Worm (Caenorhabditis elegans) whole organism, early embryonic: Measurements from ENCODE around the gene srsx-34.

Source experiments
- B0310.2 ChIP-seq: sonication (generic microtip); optimal IDR thresholded peaks from 2 replicates; lab custom pipeline; 2016; ENCODE audit warnings: mild to moderate bottlenecking, missing genetic modification characterization, missing compliant biosample characterization
- F13C5.2 ChIP-seq: sonication (generic microtip); optimal IDR thresholded peaks from 2 replicates; lab custom pipeline; 2017; ENCODE audit warnings: mild to moderate bottlenecking, missing genetic modification characterization, inconsistent platforms, missing compliant biosample characterization
- aly-1 ChIP-seq: sonication (generic microtip); optimal IDR thresholded peaks from 2 replicates; lab custom pipeline; 2016; ENCODE audit warnings: missing genetic modification characterization, missing compliant biosample characterization
- ama-1 ChIP-seq: fragments of 150-350 bp; optimal IDR thresholded peaks from 2 replicates; lab custom pipeline; 2014
- ceh-13 ChIP-seq: fragments of 200-800 bp; sonication (Bioruptor generic); optimal IDR thresholded peaks from 2 replicates; lab custom pipeline; 2018; ENCODE audit warnings: mild to moderate bottlenecking, missing genetic modification characterization, missing compliant biosample characterization
- ceh-36 ChIP-seq: sonication (generic microtip); optimal IDR thresholded peaks from 2 replicates; lab custom pipeline; 2016; ENCODE audit warnings: missing genetic modification characterization, inconsistent platforms, missing compliant biosample characterization
- ets-7 ChIP-seq: sonication (generic microtip); optimal IDR thresholded peaks from 2 replicates; lab custom pipeline; 2016; ENCODE audit warnings: missing genotype, missing genetic modification characterization, missing compliant biosample characterization
- flt-1 ChIP-seq: fragments of 200-800 bp; sonication (Bioruptor generic); IDR thresholded peaks from 2 replicates; pipeline ENCODE4 v1.3.6; 2022; ENCODE audit warnings: missing genetic modification characterization, missing compliant biosample characterization
- hmbx-1 ChIP-seq: sonication (generic microtip); optimal IDR thresholded peaks from 2 replicates; lab custom pipeline; 2016; ENCODE audit warnings: mild to moderate bottlenecking, missing genetic modification characterization, missing compliant biosample characterization
- hmg-4 ChIP-seq: fragments of 200-800 bp; sonication (Bioruptor generic); optimal IDR thresholded peaks from 2 replicates; lab custom pipeline; 2018; ENCODE audit warnings: mild to moderate bottlenecking, missing genetic modification characterization, missing compliant biosample characterization
- hnd-1 ChIP-seq: sonication (generic microtip); optimal IDR thresholded peaks from 2 replicates; lab custom pipeline; 2016; ENCODE audit warnings: missing genetic modification characterization, missing compliant biosample characterization
- pes-1 ChIP-seq: fragments of 200-800 bp; sonication (Bioruptor generic); IDR thresholded peaks from 2 replicates; pipeline ENCODE4 v1.3.6; 2022; ENCODE audit warnings: missing genetic modification reagents, missing genetic modification characterization, missing compliant biosample characterization
- scrt-1 ChIP-seq: fragments of 200-800 bp; sonication (Bioruptor generic); IDR thresholded peaks from 2 replicates; pipeline ENCODE4 v1.3.6; 2022; ENCODE audit warnings: missing genetic modification characterization, missing compliant biosample characterization
- sea-1 ChIP-seq: fragments of 200-800 bp; sonication (Bioruptor generic); conservative IDR thresholded peaks from 2 replicates; pipeline ENCODE4 v1.3.6; 2022; ENCODE audit warnings: missing genetic modification characterization, missing compliant biosample characterization
- tbx-11 ChIP-seq: fragments of 200-800 bp; sonication (Bioruptor generic); IDR thresholded peaks from 2 replicates; pipeline ENCODE4 v1.3.6; 2022; ENCODE audit warnings: missing genetic modification characterization, missing compliant biosample characterization
- tbx-37 ChIP-seq: fragments of 200-800 bp; sonication (Bioruptor generic); conservative IDR thresholded peaks from 2 replicates; pipeline ENCODE4 v1.3.6; 2022; ENCODE audit warnings: missing genetic modification reagents, missing genetic modification characterization, missing compliant biosample characterization
- tra-4 ChIP-seq: sonication (generic microtip); optimal IDR thresholded peaks from 2 replicates; lab custom pipeline; 2017; ENCODE audit warnings: missing genetic modification characterization, missing compliant biosample characterization

The srsx-34 gene

DNA sequence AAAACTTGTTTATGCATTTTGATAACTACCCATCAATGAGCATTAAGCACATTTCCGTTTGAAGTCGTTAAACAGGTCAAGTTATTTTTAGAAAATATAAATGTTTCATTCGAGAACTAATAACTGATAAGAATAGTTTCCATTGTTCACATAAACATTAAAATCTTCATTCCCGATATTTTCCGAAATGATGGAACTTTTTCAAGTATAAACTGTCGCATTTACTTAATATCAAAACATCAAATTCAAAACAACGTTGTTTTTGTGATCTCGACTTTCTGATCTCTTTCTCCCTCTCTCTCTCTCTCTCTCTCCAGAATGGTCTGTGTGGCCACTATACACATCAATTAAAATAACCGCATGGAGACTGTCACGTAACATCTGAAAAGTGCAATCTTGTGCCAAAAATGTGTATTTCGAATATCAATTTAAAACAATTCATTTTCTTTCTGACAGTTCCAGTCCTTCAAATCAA, 38.6 kb downstream of the srsx-34 start:
- TF ChIP-seq sea-1 (GFP tag; lab: Robert Waterston, UW) (no peak), tbx-37 (GFP tag; lab: Robert Waterston, UW) (no peak), ama-1 (no peak), ceh-13 (no peak), aly-1 (tag; lab: Kevin White, UChicago) (no peak), tra-4 (no peak), ceh-36 (no peak), scrt-1 (GFP tag; lab: Robert Waterston, UW) (no peak), hmbx-1 (tag; lab: Kevin White, UChicago) (no peak), F13C5.2 (tag; lab: Kevin White, UChicago) (no peak), ets-7 (tag; lab: Kevin White, UChicago) (no peak), pes-1 (GFP tag; lab: Robert Waterston, UW) (no peak), hmg-4 (GFP tag; lab: Kevin White, UChicago) (no peak), hnd-1 (tag; lab: Kevin White, UChicago) (no peak), flt-1 (GFP tag; lab: Robert Waterston, UW) (no peak), tbx-11 (GFP tag; lab: Robert Waterston, UW) (no peak), B0310.2 (tag; lab: Kevin White, UChicago) (no peak)

DNA sequence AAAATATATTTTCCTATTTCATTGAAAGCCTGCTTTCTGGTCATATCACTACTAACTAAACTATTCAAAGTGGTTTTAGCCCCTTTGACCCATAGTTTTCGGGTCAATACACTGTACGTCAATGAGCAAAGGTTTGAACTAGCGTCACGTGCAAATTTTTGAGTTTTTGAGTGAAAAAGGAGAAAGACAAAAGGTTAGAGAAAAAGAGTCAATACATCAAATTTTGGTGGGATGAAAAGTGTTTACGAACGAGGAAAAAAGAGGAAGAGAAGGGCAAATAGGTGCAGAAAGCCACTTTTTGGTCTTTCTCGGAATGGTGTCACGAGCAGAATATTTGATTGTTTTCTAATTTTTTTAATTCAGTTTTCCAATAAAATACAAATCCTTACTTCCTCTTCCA, 40.0 kb downstream of the srsx-34 start:
- TF ChIP-seq aly-1 (tag; lab: Kevin White, UChicago) (no peak), hmbx-1 (tag; lab: Kevin White, UChicago) (no peak), hmg-4 (GFP tag; lab: Kevin White, UChicago) (no peak), ceh-36 (no peak), scrt-1 (GFP tag; lab: Robert Waterston, UW) (no peak), tbx-37 (GFP tag; lab: Robert Waterston, UW) (no peak), pes-1 (GFP tag; lab: Robert Waterston, UW) (no peak), flt-1 (GFP tag; lab: Robert Waterston, UW) (no peak), hnd-1 (tag; lab: Kevin White, UChicago) (no peak), F13C5.2 (tag; lab: Kevin White, UChicago) (no peak), sea-1 (GFP tag; lab: Robert Waterston, UW) (no peak)

DNA sequence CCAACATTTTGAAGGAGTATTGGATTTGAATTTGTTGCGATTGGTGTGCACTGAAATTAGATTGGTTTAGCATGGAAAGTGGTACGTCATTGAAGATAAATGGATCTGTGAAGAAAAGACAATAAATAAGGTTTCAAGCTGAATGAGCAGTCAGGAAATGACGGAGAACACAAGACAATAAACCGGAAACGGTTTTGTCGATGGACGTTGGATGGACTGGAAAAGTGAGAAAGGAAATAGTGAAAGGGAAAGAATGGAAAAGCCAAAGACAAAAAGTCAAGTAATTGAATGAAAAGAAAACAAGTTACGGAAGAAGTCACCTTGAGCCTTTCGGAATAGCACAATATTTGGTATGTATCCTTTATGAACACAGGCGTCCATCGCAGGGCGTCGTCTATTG, 40.5 kb downstream of the srsx-34 start, which contains the start of gene T27E4.7:
T27E4.7 (minus strand) TSS at position 50 of the 400 bp plus-strand sequence.
- TF ChIP-seq hnd-1 (tag; lab: Kevin White, UChicago), result no peak
- TF ChIP-seq B0310.2 (tag; lab: Kevin White, UChicago), result no peak
- TF ChIP-seq hmbx-1 (tag; lab: Kevin White, UChicago), result no peak
- TF ChIP-seq scrt-1 (GFP tag; lab: Robert Waterston, UW), result no peak
- TF ChIP-seq hmg-4 (GFP tag; lab: Kevin White, UChicago), result no peak
- TF ChIP-seq ceh-13, result no peak
- no peak for TF ChIP-seq tra-4
- no peak for TF ChIP-seq ceh-36
- TF ChIP-seq tbx-11 (GFP tag; lab: Robert Waterston, UW), result no peak
- TF ChIP-seq tbx-37 (GFP tag; lab: Robert Waterston, UW), result no peak
- TF ChIP-seq F13C5.2 (tag; lab: Kevin White, UChicago), result no peak
- no peak for TF ChIP-seq sea-1 (GFP tag; lab: Robert Waterston, UW)
- no peak for TF ChIP-seq flt-1 (GFP tag; lab: Robert Waterston, UW)
- no peak for TF ChIP-seq ets-7 (tag; lab: Kevin White, UChicago)
- TF ChIP-seq aly-1 (tag; lab: Kevin White, UChicago), result no peak
- no peak for TF ChIP-seq ama-1
- TF ChIP-seq pes-1 (GFP tag; lab: Robert Waterston, UW), result no peak

DNA sequence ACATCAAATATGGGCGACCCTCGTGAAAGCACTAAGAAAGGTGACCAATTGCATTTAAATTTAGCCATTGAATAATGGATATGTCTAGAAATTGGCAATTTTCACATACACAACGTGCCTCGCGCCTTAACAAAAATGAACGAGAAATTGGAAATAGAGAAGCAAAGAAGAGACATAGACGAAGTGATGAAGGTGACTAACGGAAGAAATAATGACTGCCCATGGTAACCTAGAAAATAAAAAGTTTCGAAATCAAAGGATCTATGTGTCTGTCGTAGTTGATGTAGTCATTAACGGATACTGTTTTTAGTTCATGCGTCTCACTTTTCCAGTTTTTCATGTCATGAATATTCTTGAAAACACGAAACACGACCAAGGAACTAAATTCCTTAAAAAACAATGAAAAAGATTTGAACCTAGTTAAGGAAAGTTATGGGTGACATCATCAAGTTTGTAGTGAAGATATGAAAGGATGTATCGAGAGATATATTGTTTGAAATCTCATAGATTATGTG, 42.3 kb downstream of the srsx-34 start:
- TF ChIP-seq hnd-1 (tag; lab: Kevin White, UChicago) (no peak), scrt-1 (GFP tag; lab: Robert Waterston, UW) (no peak), tra-4 (no peak), pes-1 (GFP tag; lab: Robert Waterston, UW) (no peak), F13C5.2 (tag; lab: Kevin White, UChicago) (no peak), sea-1 (GFP tag; lab: Robert Waterston, UW) (no peak), tbx-11 (GFP tag; lab: Robert Waterston, UW) (no peak), tbx-37 (GFP tag; lab: Robert Waterston, UW) (no peak)

DNA sequence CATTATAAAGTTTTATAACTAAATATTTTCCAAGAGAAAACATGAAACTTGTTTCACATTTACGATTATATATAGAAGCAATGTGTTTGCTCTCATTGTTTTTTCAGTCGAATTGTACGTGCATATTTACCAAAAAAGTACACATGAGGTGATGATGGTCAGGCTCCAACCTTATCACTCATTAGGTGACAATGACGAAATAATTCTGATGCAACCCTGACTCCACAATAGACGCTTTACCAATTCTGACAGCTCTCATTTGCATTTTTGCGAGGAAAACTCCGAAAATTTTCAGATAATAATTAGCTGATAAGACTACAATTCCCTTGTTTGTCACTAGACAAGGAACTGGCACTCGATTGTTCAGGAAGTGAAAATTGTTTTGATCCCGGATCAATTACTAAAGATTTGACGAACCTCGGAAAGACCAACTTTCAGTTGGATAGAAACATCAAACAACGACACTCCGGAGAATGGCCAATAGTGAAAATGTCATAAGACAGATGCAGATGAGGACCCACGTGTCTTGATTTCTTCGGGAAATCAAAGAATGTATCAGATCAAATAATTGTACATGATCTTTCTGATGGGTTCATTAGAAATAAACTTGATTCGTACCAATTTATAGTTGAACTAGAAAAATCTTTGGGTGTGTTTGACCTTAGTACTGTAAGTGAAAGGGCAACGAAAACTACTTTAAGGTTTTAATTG, 43.2 kb downstream of the srsx-34 start:
- no peak for TF ChIP-seq aly-1 (tag; lab: Kevin White, UChicago)
- no peak for TF ChIP-seq pes-1 (GFP tag; lab: Robert Waterston, UW)
- TF ChIP-seq flt-1 (GFP tag; lab: Robert Waterston, UW), result no peak
- no peak for TF ChIP-seq B0310.2 (tag; lab: Kevin White, UChicago)
- TF ChIP-seq hnd-1 (tag; lab: Kevin White, UChicago), result no peak
- TF ChIP-seq ama-1, result no peak
- no peak for TF ChIP-seq ceh-13
- no peak for TF ChIP-seq F13C5.2 (tag; lab: Kevin White, UChicago)
- TF ChIP-seq ceh-36, result no peak
- no peak for TF ChIP-seq hmg-4 (GFP tag; lab: Kevin White, UChicago)
- TF ChIP-seq ets-7 (tag; lab: Kevin White, UChicago), result no peak
- TF ChIP-seq sea-1 (GFP tag; lab: Robert Waterston, UW), result no peak
- no peak for TF ChIP-seq tbx-37 (GFP tag; lab: Robert Waterston, UW)
- TF ChIP-seq tbx-11 (GFP tag; lab: Robert Waterston, UW), result no peak
- TF ChIP-seq hmbx-1 (tag; lab: Kevin White, UChicago), result no peak
- no peak for TF ChIP-seq scrt-1 (GFP tag; lab: Robert Waterston, UW)
- TF ChIP-seq tra-4, result no peak

DNA sequence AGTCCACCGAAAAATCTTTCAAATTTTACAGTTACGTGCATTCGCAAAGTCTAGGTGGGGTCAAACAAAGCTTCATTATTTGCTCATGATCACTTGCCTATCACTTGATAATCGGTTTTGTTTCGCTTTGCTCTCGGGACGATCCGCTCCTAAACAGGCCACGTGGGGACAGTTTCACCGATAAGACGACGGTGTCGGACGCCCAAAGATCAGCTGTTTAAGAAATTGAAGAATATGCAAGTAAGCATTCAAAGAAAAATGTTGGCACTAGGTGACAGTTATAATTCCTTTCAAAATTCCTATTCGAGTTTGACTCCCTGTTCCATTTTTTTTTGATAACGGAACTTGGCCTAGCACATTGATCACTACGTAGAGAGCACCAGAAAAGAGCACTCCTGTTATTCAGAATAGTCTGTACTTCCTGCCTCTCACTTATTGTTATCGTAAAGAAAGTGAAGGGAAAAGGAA, 44.2 kb downstream of the srsx-34 start:
- TF ChIP-seq flt-1 (GFP tag; lab: Robert Waterston, UW) (no peak), ama-1 (no peak), pes-1 (GFP tag; lab: Robert Waterston, UW) (no peak), ceh-13 (no peak), ceh-36 (no peak), hmg-4 (GFP tag; lab: Kevin White, UChicago) (no peak), aly-1 (tag; lab: Kevin White, UChicago) (no peak), scrt-1 (GFP tag; lab: Robert Waterston, UW) (no peak), tbx-37 (GFP tag; lab: Robert Waterston, UW) (no peak), ets-7 (tag; lab: Kevin White, UChicago) (no peak), sea-1 (GFP tag; lab: Robert Waterston, UW) (no peak)
